Worm (Caenorhabditis elegans) whole organism, L3 larva: Measurements from ENCODE around the gene T19H12.3.

Source experiments
- eor-1 ChIP-seq, 2 experiments: fragments of 150-350 bp; optimal IDR thresholded peaks; 2 replicates each; lab custom pipeline; 2014 to 2018; ENCODE audit warnings: missing biosample characterization in 2 of 2, missing genetic modification characterization in 2 of 2
- fkh-10 ChIP-seq: sonication (generic microtip); optimal IDR thresholded peaks from 2 replicates; lab custom pipeline; 2017; ENCODE audit warnings: missing biosample characterization, missing genetic modification reagents, missing genetic modification characterization
- jun-1 ChIP-seq: fragments of 150-350 bp; optimal IDR thresholded peaks from 2 replicates; lab custom pipeline; 2014; ENCODE audit warnings: missing biosample characterization, missing genetic modification reagents, missing genetic modification characterization
- nhr-11 ChIP-seq: fragments of 150-350 bp; optimal IDR thresholded peaks from 2 replicates; lab custom pipeline; 2014; ENCODE audit warnings: missing biosample characterization, missing genetic modification characterization

DNA sequence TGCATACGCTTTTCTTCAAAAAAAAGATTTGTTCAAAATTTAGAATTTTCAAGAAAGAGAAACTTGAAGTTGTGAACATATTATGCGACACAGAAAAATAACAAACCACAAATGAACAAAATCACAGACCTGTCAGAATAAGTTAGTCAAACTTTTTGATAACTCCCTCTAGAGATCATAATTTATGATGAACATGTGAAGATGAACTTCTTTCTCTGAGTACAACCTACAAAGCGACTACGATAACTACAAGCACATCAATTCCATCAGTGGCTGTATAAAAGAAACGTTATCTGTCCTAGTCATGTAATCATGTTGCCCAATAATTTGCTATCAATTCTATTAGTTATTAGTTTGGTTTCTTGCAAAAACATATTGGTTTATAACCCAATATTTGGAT lies 10.3 kb downstream of the T19H12.3 start, which contains the start of gene ugt-9:
- no peak for TF ChIP-seq nhr-11 (tag; lab: Kevin White, UChicago)
- no peak for TF ChIP-seq eor-1 (tag; optimal IDR thresholded peaks at IDR 0.05; lab: Kevin White, UChicago)
- no peak for TF ChIP-seq jun-1
- TF ChIP-seq fkh-10 (GFP tag; lab: Kevin White, UChicago) = no peak
